Worm (Caenorhabditis elegans) whole organism, L4 larva: ENCODE results near the gene gcy-4.

Experiments
- F10B5.3 ChIP-seq: sonication (generic microtip); optimal IDR thresholded peaks from 2 replicates; lab custom pipeline; 2016; ENCODE audit warnings: mild to moderate bottlenecking, missing genetic modification characterization, missing compliant biosample characterization
- F44E2.7 ChIP-seq: fragments of 200-800 bp; sonication (Bioruptor generic); IDR thresholded peaks from 2 replicates; pipeline ENCODE4 v2.1.2; 2022; ENCODE audit warnings: missing genetic modification characterization, missing compliant biosample characterization
- F49E8.2 ChIP-seq: sonication (generic microtip); optimal IDR thresholded peaks from 2 replicates; lab custom pipeline; 2016; ENCODE audit warnings: missing compliant biosample characterization, mild to moderate bottlenecking, missing genetic modification characterization, borderline replicate concordance
- T26A8.4 ChIP-seq: fragments of 200-800 bp; sonication (Bioruptor generic); IDR thresholded peaks from 2 replicates; pipeline ENCODE4 v1.3.6; 2022; ENCODE audit warnings: missing genetic modification characterization, missing compliant biosample characterization
- Y105C5A.15 ChIP-seq: fragments of 200-800 bp; sonication (Bioruptor generic); IDR thresholded peaks from 2 replicates; pipeline ENCODE4 v1.3.6; 2022; ENCODE audit warnings: missing genetic modification characterization, missing compliant biosample characterization
- Y48G9A.11 ChIP-seq: fragments of 200-800 bp; sonication (Bioruptor generic); IDR thresholded peaks from 2 replicates; pipeline ENCODE4 v1.3.6; 2022; ENCODE audit warnings: missing genetic modification reagents, missing genetic modification characterization, missing compliant biosample characterization
- aha-1 ChIP-seq: fragments of 150-350 bp; peaks from one replicate; lab custom pipeline; 2014; ENCODE audit warnings: missing biosample characterization, missing genetic modification characterization
- ceh-28 ChIP-seq: fragments of 150-350 bp; optimal IDR thresholded peaks from 2 replicates; lab custom pipeline; 2014; ENCODE audit warnings: missing biosample characterization, missing genetic modification reagents, missing genetic modification characterization
- ctbp-1 ChIP-seq: fragments of 200-800 bp; sonication (Bioruptor generic); IDR thresholded peaks from 2 replicates; pipeline ENCODE4 v1.3.6; 2022; ENCODE audit warnings: missing genetic modification reagents, missing genetic modification characterization, missing compliant biosample characterization
- daf-12 ChIP-seq: fragments of 150-350 bp; optimal IDR thresholded peaks from 2 replicates; lab custom pipeline; 2014; ENCODE audit warnings: missing biosample characterization, missing genetic modification reagents, missing genetic modification characterization
- daf-16 ChIP-seq, 3 experiments: sonication (generic microtip); optimal IDR thresholded peaks; 2 replicates each; lab custom pipeline; 2016 to 2017; ENCODE audit warnings: missing genetic modification characterization in 3 of 3, missing genetic modification reagents in 3 of 3, mild to moderate bottlenecking in 2 of 3, missing compliant biosample characterization in 2 of 3, missing biosample characterization in 1 of 3, moderate library complexity in 1 of 3
- daf-8 ChIP-seq: fragments of 200-800 bp; sonication (Bioruptor generic); IDR thresholded peaks from 2 replicates; pipeline ENCODE4 v1.3.6; 2022; ENCODE audit warnings: missing genetic modification characterization, missing compliant biosample characterization
- dmd-6 ChIP-seq: fragments of 200-800 bp; sonication (Bioruptor generic); IDR thresholded peaks from 2 replicates; pipeline ENCODE4 v1.3.6; 2022; ENCODE audit warnings: missing genetic modification reagents, missing genetic modification characterization, missing compliant biosample characterization
- dmd-8 ChIP-seq: fragments of 200-800 bp; sonication (Bioruptor generic); IDR thresholded peaks from 2 replicates; pipeline ENCODE4 v1.3.6; 2022; ENCODE audit warnings: missing genetic modification characterization, missing compliant biosample characterization
- dmd-9 ChIP-seq: fragments of 200-800 bp; sonication (Bioruptor generic); IDR thresholded peaks from 2 replicates; pipeline ENCODE4 v1.3.6; 2022; ENCODE audit warnings: missing genetic modification reagents, missing genetic modification characterization, missing compliant biosample characterization
- dpl-1 ChIP-seq: fragments of 150-350 bp; optimal IDR thresholded peaks from 2 replicates; lab custom pipeline; 2014; ENCODE audit warnings: missing biosample characterization, missing genetic modification reagents, missing genetic modification characterization
- dve-1 ChIP-seq: sonication (generic microtip); optimal IDR thresholded peaks from 2 replicates; lab custom pipeline; 2017; ENCODE audit warnings: antibody characterized with exemption, mild to moderate bottlenecking, missing genetic modification characterization, missing compliant biosample characterization; ENCODE audit not compliant: insufficient read depth
- egl-27 ChIP-seq: sonication (generic microtip); optimal IDR thresholded peaks from 3 replicates; lab custom pipeline; 2017; ENCODE audit warnings: missing biosample characterization, missing genetic modification reagents, missing genetic modification characterization
- egl-43 ChIP-seq: fragments of 200-800 bp; sonication (Bioruptor generic); IDR thresholded peaks from 2 replicates; pipeline ENCODE4 v1.3.6; 2022; ENCODE audit warnings: missing genetic modification reagents, missing genetic modification characterization, missing compliant biosample characterization
- gei-8 ChIP-seq: fragments of 200-800 bp; sonication (Bioruptor generic); optimal IDR thresholded peaks from 2 replicates; lab custom pipeline; 2018; ENCODE audit warnings: mild to moderate bottlenecking, missing genetic modification characterization, missing compliant biosample characterization
- jun-1 ChIP-seq: fragments of 150-350 bp; optimal IDR thresholded peaks from 2 replicates; lab custom pipeline; 2014; ENCODE audit warnings: missing biosample characterization, missing genetic modification reagents, missing genetic modification characterization
- lin-15B ChIP-seq: fragments of 150-350 bp; sonication (generic microtip); optimal IDR thresholded peaks from 3 replicates; lab custom pipeline; 2014; ENCODE audit warnings: missing biosample characterization, missing genetic modification characterization
- lin-39 ChIP-seq: fragments of 150-350 bp; optimal IDR thresholded peaks from 2 replicates; lab custom pipeline; 2014; ENCODE audit warnings: missing biosample characterization, missing genetic modification reagents, missing genetic modification characterization
- mdl-1 ChIP-seq, 2 experiments: fragments of 150-350 bp in 1 of 2; sonication (generic microtip) in 1 of 2; optimal IDR thresholded peaks; 2 replicates each; lab custom pipeline; 2014 to 2017; ENCODE audit warnings: missing biosample characterization in 2 of 2, missing genetic modification characterization in 2 of 2
- mes-2 ChIP-seq: sonication (generic microtip); optimal IDR thresholded peaks from 2 replicates; lab custom pipeline; 2016; ENCODE audit warnings: missing genotype, mild to moderate bottlenecking, missing genetic modification characterization, missing compliant biosample characterization; ENCODE audit not compliant: poor library complexity, severe bottlenecking
- mxl-2 ChIP-seq: fragments of 200-800 bp; sonication (Bioruptor generic); conservative IDR thresholded peaks from 2 replicates; pipeline ENCODE4 v1.3.6; 2022; ENCODE audit warnings: missing genetic modification reagents, missing genetic modification characterization, missing compliant biosample characterization
- nhr-111 ChIP-seq: fragments of 200-800 bp; sonication (Bioruptor generic); optimal IDR thresholded peaks from 2 replicates; lab custom pipeline; 2018; ENCODE audit warnings: mild to moderate bottlenecking, missing genetic modification characterization, missing compliant biosample characterization
- nhr-25 ChIP-seq: sonication (generic microtip); optimal IDR thresholded peaks from 2 replicates; lab custom pipeline; 2017; ENCODE audit warnings: missing genetic modification characterization, mild to moderate bottlenecking, missing compliant biosample characterization, antibody characterized with exemption, moderate library complexity, borderline replicate concordance; ENCODE audit not compliant: insufficient read depth
- nhr-28 ChIP-seq: fragments of 150-350 bp; optimal IDR thresholded peaks from 2 replicates; lab custom pipeline; 2014; ENCODE audit warnings: missing biosample characterization, missing genetic modification characterization
- nhr-42 ChIP-seq: fragments of 200-800 bp; sonication (Bioruptor generic); IDR thresholded peaks from 2 replicates; pipeline ENCODE4 v1.3.6; 2022; ENCODE audit warnings: missing genetic modification characterization, missing compliant biosample characterization
- nhr-48 ChIP-seq: sonication (generic microtip); optimal IDR thresholded peaks from 2 replicates; lab custom pipeline; 2016; ENCODE audit warnings: mild to moderate bottlenecking, missing genetic modification characterization, missing compliant biosample characterization
- nhr-76 ChIP-seq: fragments of 150-350 bp; optimal IDR thresholded peaks from 2 replicates; lab custom pipeline; 2014; ENCODE audit warnings: missing biosample characterization, missing genetic modification characterization
- php-3 ChIP-seq: fragments of 200-800 bp; sonication (Bioruptor generic); IDR thresholded peaks from 2 replicates; pipeline ENCODE4 v1.3.6; 2022; ENCODE audit warnings: missing genetic modification reagents, missing genetic modification characterization, missing compliant biosample characterization
- rbr-2 ChIP-seq: sonication (generic microtip); optimal IDR thresholded peaks from 2 replicates; lab custom pipeline; 2016; ENCODE audit warnings: missing genotype, missing genetic modification characterization, missing compliant biosample characterization
- set-16 ChIP-seq: fragments of 200-800 bp; sonication (Bioruptor generic); IDR thresholded peaks from 2 replicates; pipeline ENCODE4 v1.3.6; 2022; ENCODE audit warnings: missing genetic modification reagents, missing genetic modification characterization, missing compliant biosample characterization
- snpc-1.2 ChIP-seq: fragments of 200-800 bp; sonication (Bioruptor generic); IDR thresholded peaks from 2 replicates; pipeline ENCODE4 v1.3.6; 2022; ENCODE audit warnings: missing genetic modification reagents, missing genetic modification characterization, missing compliant biosample characterization
- spr-1 ChIP-seq: sonication (generic microtip); optimal IDR thresholded peaks from 2 replicates; lab custom pipeline; 2016; ENCODE audit warnings: mild to moderate bottlenecking, missing genetic modification characterization, missing compliant biosample characterization
- unc-39 ChIP-seq: sonication (generic microtip); optimal IDR thresholded peaks from 2 replicates; lab custom pipeline; 2017; ENCODE audit warnings: missing biosample characterization, missing genetic modification characterization
- unc-62 ChIP-seq, 3 experiments: fragments of 150-350 bp in 1 of 3; sonication (generic microtip); optimal IDR thresholded peaks in 2 of 3; peaks in 1 of 3; 1 replicate in 1 of 3; 2 replicates in 2 of 3; lab custom pipeline; 2014 to 2017; ENCODE audit warnings: missing biosample characterization in 3 of 3, missing genetic modification characterization in 3 of 3, missing genetic modification reagents in 3 of 3, missing genotype in 1 of 3
- vab-7 ChIP-seq: fragments of 200-800 bp; sonication (Bioruptor generic); IDR thresholded peaks from 2 replicates; pipeline ENCODE4 v1.3.6; 2022; ENCODE audit warnings: missing genetic modification reagents, missing genetic modification characterization, missing compliant biosample characterization
- zfp-3 ChIP-seq: fragments of 200-800 bp; sonication (Bioruptor generic); conservative IDR thresholded peaks from 2 replicates; pipeline ENCODE4 v1.3.6; 2022; ENCODE audit warnings: missing genetic modification reagents, missing genetic modification characterization, missing compliant biosample characterization
- zip-11 ChIP-seq: fragments of 200-800 bp; sonication (Bioruptor generic); IDR thresholded peaks from 2 replicates; pipeline ENCODE4 v1.3.6; 2022; ENCODE audit warnings: missing genetic modification characterization, missing compliant biosample characterization
- zip-2 ChIP-seq: fragments of 150-350 bp; optimal IDR thresholded peaks from 2 replicates; lab custom pipeline; 2014; ENCODE audit warnings: missing biosample characterization, missing genetic modification characterization
- ztf-11 ChIP-seq: fragments of 150-350 bp; optimal IDR thresholded peaks from 2 replicates; lab custom pipeline; 2014; ENCODE audit warnings: missing biosample characterization, missing genetic modification characterization

Gene gcy-4

DNA sequence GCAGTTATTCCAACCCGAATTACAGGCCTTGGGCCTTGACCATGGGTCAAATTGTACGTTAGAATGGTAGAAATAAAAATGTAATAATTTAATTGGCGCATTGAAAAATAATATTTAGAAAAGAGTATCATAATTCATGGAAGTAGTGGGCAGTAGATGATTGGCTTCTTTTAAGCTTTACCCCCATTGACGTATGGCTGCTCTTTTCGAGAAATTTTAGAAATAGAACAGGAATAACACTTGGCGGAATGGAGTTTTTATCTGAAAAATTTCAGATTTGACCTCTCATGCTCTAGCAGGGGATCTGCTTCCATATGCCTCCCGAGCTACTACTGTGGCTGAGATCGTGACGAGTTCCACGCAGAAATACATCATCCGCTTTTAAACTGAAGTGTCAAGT, at the start of gene gcy-4:
Gene gcy-4 (minus strand): TSS at position 101 of the 400 bp plus-strand sequence.
- TF ChIP-seq zfp-3 (no peak), dpl-1 (GFP tag; lab: Kevin White, UChicago) (no peak), nhr-111 (GFP tag; lab: Kevin White, UChicago) (no peak), set-16 (GFP tag; lab: Robert Waterston, UW) (no peak), dmd-6 (GFP tag; lab: Robert Waterston, UW) (no peak), lin-39 (tag; lab: Kevin White, UChicago) (no peak), gei-8 (no peak), zip-11 (GFP tag; lab: Robert Waterston, UW) (no peak), jun-1 (tag; lab: Kevin White, UChicago) (no peak), mxl-2 (no peak), nhr-42 (GFP tag; lab: Robert Waterston, UW) (no peak), spr-1 (tag; lab: Kevin White, UChicago) (no peak), dmd-9 (GFP tag; lab: Robert Waterston, UW) (no peak), egl-27 (no peak), snpc-1.2 (no peak)

DNA sequence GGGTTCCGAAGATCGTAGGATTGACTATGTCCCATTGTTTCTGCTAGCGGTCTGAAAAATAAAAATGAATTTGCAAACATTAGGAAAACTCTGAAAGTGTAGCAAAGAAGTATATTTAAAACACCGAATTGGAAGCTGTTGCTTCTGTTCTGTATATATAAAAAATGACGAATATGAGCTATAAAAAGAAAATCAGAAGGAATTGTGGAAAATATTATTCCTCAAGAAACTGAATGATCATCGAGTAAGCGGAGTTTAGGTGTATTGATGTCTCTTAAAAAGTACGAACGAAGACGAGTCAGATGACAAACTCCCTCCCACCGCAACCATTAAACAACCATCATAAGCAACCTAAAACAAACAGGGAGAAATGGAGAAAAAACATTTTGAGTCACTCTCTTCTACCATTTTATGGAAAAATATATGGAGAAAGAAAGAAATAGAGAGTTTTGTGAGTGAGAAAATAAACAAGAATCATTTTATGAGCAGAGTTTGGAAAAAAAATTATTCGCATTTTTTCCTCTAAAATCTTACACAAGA, 48.9 kb upstream of the gcy-4 start, which contains the start of gene C07E3.3:
Gene C07E3.3 (minus strand): TSS at position 51 of the 540 bp plus-strand sequence.
- no peak for TF ChIP-seq daf-8 (GFP tag; lab: Robert Waterston, UW)
- no peak for TF ChIP-seq daf-16 (GFP tag; optimal IDR thresholded peaks at IDR 0.05; lab: Kevin White, UChicago)
- peak; percentile 54 for TF ChIP-seq daf-16 (tag; optimal IDR thresholded peaks at IDR 0.05; lab: Kevin White, UChicago)
- peak in 1 of 2 experiments; percentile 20 for TF ChIP-seq unc-62 (GFP tag; optimal IDR thresholded peaks at IDR 0.05 in 1 of 2; lab: Kevin White, UChicago)
- no peak for TF ChIP-seq unc-62 (tag; optimal IDR thresholded peaks at IDR 0.05; lab: Kevin White, UChicago)
- TF ChIP-seq, all 104 proteins: peak for 2

DNA sequence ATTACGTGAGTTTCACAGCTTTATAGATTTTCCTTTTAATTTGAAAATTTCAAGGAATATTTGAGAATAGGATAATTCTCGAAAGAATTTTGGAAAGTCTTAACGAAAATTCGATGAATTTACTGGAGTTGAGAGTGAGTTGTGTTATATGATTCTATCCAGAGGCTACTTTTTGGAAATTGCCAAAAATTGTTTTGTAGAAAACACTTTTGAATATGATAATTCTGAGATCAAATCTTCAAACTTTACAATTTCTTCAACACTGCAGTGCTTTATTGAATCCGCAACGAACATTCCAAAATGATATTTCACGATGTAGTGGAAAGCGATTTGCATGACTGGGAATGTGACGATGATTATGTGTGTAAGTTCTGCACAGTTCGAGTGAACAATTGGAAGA, 43.3 kb upstream of the gcy-4 start, which contains the start of gene C07E3.8:
Gene C07E3.8 (plus strand): TSS at position 301 of the 400 bp plus-strand sequence.
- TF ChIP-seq F49E8.2 (tag; lab: Kevin White, UChicago) (no peak), dmd-8 (GFP tag; lab: Robert Waterston, UW) (no peak), nhr-76 (tag; lab: Kevin White, UChicago) (no peak), Y48G9A.11 (GFP tag; lab: Robert Waterston, UW) (no peak), set-16 (GFP tag; lab: Robert Waterston, UW) (no peak), mxl-2 (no peak), mdl-1 (tag; optimal IDR thresholded peaks at IDR 0.05; lab: Kevin White, UChicago) (no peak), daf-8 (GFP tag; lab: Robert Waterston, UW) (no peak), F10B5.3 (tag; lab: Kevin White, UChicago) (no peak), spr-1 (tag; lab: Kevin White, UChicago) (no peak), ctbp-1 (GFP tag; lab: Robert Waterston, UW) (no peak), rbr-2 (tag; lab: Kevin White, UChicago) (no peak), daf-12 (no peak), nhr-48 (tag; lab: Kevin White, UChicago) (no peak)

ce11 chrII:10350487-10350886, 41.9 kb upstream of the gcy-4 start, which contains the start of gene C07E3.9:
C07E3.9 (plus strand) TSS chrII:10350756.
- TF ChIP-seq php-3, result no peak
- no peak for TF ChIP-seq daf-8 (GFP tag; lab: Robert Waterston, UW)
- TF ChIP-seq Y48G9A.11 (GFP tag; lab: Robert Waterston, UW), result peak; percentile 65; the same call in 1 of the 2 replicates
- no peak for TF ChIP-seq unc-39 (tag; lab: Kevin White, UChicago)
- no peak for TF ChIP-seq gei-8
- TF ChIP-seq T26A8.4 (GFP tag; lab: Robert Waterston, UW), result no peak
- no peak for TF ChIP-seq dve-1
- TF ChIP-seq dpl-1 (GFP tag; lab: Kevin White, UChicago), result peak; percentile 91
- no peak for TF ChIP-seq lin-39 (tag; lab: Kevin White, UChicago)
- no peak for TF ChIP-seq egl-43 (GFP tag; lab: Robert Waterston, UW)
- no peak for TF ChIP-seq zip-2 (tag; lab: Kevin White, UChicago)
- no peak for TF ChIP-seq vab-7 (GFP tag; lab: Robert Waterston, UW)
- TF ChIP-seq zfp-3, result no peak
- peak; percentile 91 for TF ChIP-seq aha-1 (tag; lab: Kevin White, UChicago)
- no peak for TF ChIP-seq nhr-25 (tag; lab: Kevin White, UChicago)
- TF ChIP-seq ceh-28, result no peak
- no peak for TF ChIP-seq Y105C5A.15 (GFP tag; lab: Robert Waterston, UW)
- no peak for TF ChIP-seq nhr-28 (tag; lab: Kevin White, UChicago)
- TF ChIP-seq lin-15B, result no peak
- TF ChIP-seq mes-2 (tag; lab: Kevin White, UChicago), result peak; percentile 19
- no peak for TF ChIP-seq ztf-11
- no peak for TF ChIP-seq F44E2.7 (GFP tag; lab: Robert Waterston, UW)
